Fruit fly (Drosophila melanogaster) whole organism, adult: Measurements from ENCODE around the gene Aven.

ENCODE experiments used
- CG1620 ChIP-seq: fragments of 200-800 bp; sonication (Bioruptor generic); optimal IDR thresholded peaks from 2 replicates; lab custom pipeline; 2016; ENCODE audit warnings: missing biosample characterization, missing genetic modification characterization
- CG7045 ChIP-seq: fragments of 200-800 bp; sonication (Bioruptor generic); optimal IDR thresholded peaks from 2 replicates; lab custom pipeline; 2017; ENCODE audit warnings: missing biosample characterization, mild to moderate bottlenecking, missing genetic modification characterization
- CG7101 ChIP-seq: fragments of 200-800 bp; sonication (Bioruptor generic); optimal IDR thresholded peaks from 2 replicates; lab custom pipeline; 2018; ENCODE audit warnings: missing biosample characterization, mild to moderate bottlenecking, missing genetic modification characterization, moderate library complexity
- Crg-1 ChIP-seq: fragments of 200-800 bp; sonication (Bioruptor generic); optimal IDR thresholded peaks from 2 replicates; lab custom pipeline; 2016; ENCODE audit warnings: missing biosample characterization, missing genetic modification characterization
- Hr96 ChIP-seq: fragments of 200-800 bp; sonication (Bioruptor generic); optimal IDR thresholded peaks from 2 replicates; lab custom pipeline; 2016; ENCODE audit warnings: missing biosample characterization, missing genetic modification characterization
- cic ChIP-seq: fragments of 200-800 bp; sonication (Bioruptor generic); optimal IDR thresholded peaks from 2 replicates; lab custom pipeline; 2017; ENCODE audit warnings: missing biosample characterization, mild to moderate bottlenecking, missing genetic modification characterization, moderate library complexity

dm6 chrX:12666471-12666884 lies 37.0 kb upstream of the Aven start:
- TF ChIP-seq cic (GFP tag; lab: Kevin White, UChicago) (peak; percentile 20), CG7101 (tag; lab: Kevin White, UChicago) (peak; percentile 95), CG7045 (GFP tag; lab: Kevin White, UChicago) (peak; percentile 68), CG1620 (peak; percentile 63), Crg-1 (peak; percentile 70), Hr96 (GFP tag; lab: Kevin White, UChicago) (peak; percentile 53)
